Worm (Caenorhabditis elegans) whole organism, late embryonic: Measurements from ENCODE around the gene str-89.

Source experiments
- F13H6.1 ChIP-seq: sonication (generic microtip); optimal IDR thresholded peaks from 2 replicates; lab custom pipeline; 2016; ENCODE audit warnings: missing genetic modification characterization, missing compliant biosample characterization
- K09A11.1 ChIP-seq: sonication (generic microtip); optimal IDR thresholded peaks from 2 replicates; lab custom pipeline; 2017; ENCODE audit warnings: antibody characterized with exemption, mild to moderate bottlenecking, missing genetic modification characterization, missing compliant biosample characterization; ENCODE audit not compliant: insufficient read depth
- Y22D7AL.16 ChIP-seq: sonication (generic microtip); optimal IDR thresholded peaks from 2 replicates; lab custom pipeline; 2016; ENCODE audit warnings: missing genetic modification characterization, missing compliant biosample characterization
- ama-1 ChIP-seq: fragments of 150-350 bp; optimal IDR thresholded peaks from 2 replicates; lab custom pipeline; 2014
- ceh-14 ChIP-seq: sonication (generic microtip); optimal IDR thresholded peaks from 2 replicates; lab custom pipeline; 2016; ENCODE audit warnings: missing genotype, missing genetic modification characterization, missing compliant biosample characterization
- ceh-2 ChIP-seq: sonication (generic microtip); optimal IDR thresholded peaks from 2 replicates; lab custom pipeline; 2016; ENCODE audit warnings: missing genotype, missing genetic modification characterization, missing compliant biosample characterization
- ceh-22 ChIP-seq: sonication (generic microtip); optimal IDR thresholded peaks from 2 replicates; lab custom pipeline; 2017; ENCODE audit warnings: missing biosample characterization, missing genetic modification characterization
- ceh-31 ChIP-seq: sonication (generic microtip); optimal IDR thresholded peaks from 2 replicates; lab custom pipeline; 2016; ENCODE audit warnings: missing genetic modification characterization, missing compliant biosample characterization
- ceh-6 ChIP-seq: fragments of 200-800 bp; sonication (Bioruptor generic); optimal IDR thresholded peaks from 2 replicates; lab custom pipeline; 2018; ENCODE audit warnings: mild to moderate bottlenecking, missing genetic modification characterization, missing compliant biosample characterization
- ceh-9 ChIP-seq: sonication (generic microtip); optimal IDR thresholded peaks from 2 replicates; lab custom pipeline; 2016; ENCODE audit warnings: mild to moderate bottlenecking, missing genetic modification characterization, inconsistent platforms, missing compliant biosample characterization
- dve-1 ChIP-seq: sonication (generic microtip); optimal IDR thresholded peaks from 2 replicates; lab custom pipeline; 2017; ENCODE audit warnings: antibody characterized with exemption, mild to moderate bottlenecking, missing genetic modification characterization, missing compliant biosample characterization
- elt-2 ChIP-seq: sonication (generic microtip); optimal IDR thresholded peaks from 2 replicates; lab custom pipeline; 2016; ENCODE audit warnings: missing genetic modification reagents, missing genetic modification characterization, missing compliant biosample characterization
- elt-4 ChIP-seq: sonication (generic microtip); optimal IDR thresholded peaks from 2 replicates; lab custom pipeline; 2016; ENCODE audit warnings: missing genetic modification characterization, missing compliant biosample characterization
- eyg-1 ChIP-seq: sonication (generic microtip); optimal IDR thresholded peaks from 2 replicates; lab custom pipeline; 2016; ENCODE audit warnings: missing genotype, missing genetic modification characterization, missing compliant biosample characterization
- fax-1 ChIP-seq: sonication (generic microtip); optimal IDR thresholded peaks from 2 replicates; lab custom pipeline; 2016; ENCODE audit warnings: missing genotype, missing genetic modification characterization, missing compliant biosample characterization
- gmeb-2 ChIP-seq: sonication (generic microtip); optimal IDR thresholded peaks from 2 replicates; lab custom pipeline; 2016; ENCODE audit warnings: missing genetic modification characterization, inconsistent platforms, missing compliant biosample characterization
- hlh-13 ChIP-seq: fragments of 200-800 bp; sonication (Bioruptor generic); optimal IDR thresholded peaks from 2 replicates; lab custom pipeline; 2018; ENCODE audit warnings: mild to moderate bottlenecking, missing genetic modification characterization, missing compliant biosample characterization
- hlh-15 ChIP-seq: sonication (generic microtip); optimal IDR thresholded peaks from 2 replicates; lab custom pipeline; 2016; ENCODE audit warnings: missing genetic modification characterization, missing compliant biosample characterization
- hlh-30 ChIP-seq: sonication (generic microtip); optimal IDR thresholded peaks from 2 replicates; lab custom pipeline; 2017; ENCODE audit warnings: antibody characterized with exemption, missing genetic modification characterization, missing compliant biosample characterization; ENCODE audit not compliant: insufficient read depth
- hlh-6 ChIP-seq: sonication (generic microtip); optimal IDR thresholded peaks from 2 replicates; lab custom pipeline; 2016; ENCODE audit warnings: missing genotype, missing genetic modification characterization, missing compliant biosample characterization
- lim-6 ChIP-seq: sonication (generic microtip); optimal IDR thresholded peaks from 2 replicates; lab custom pipeline; 2016; ENCODE audit warnings: missing genetic modification characterization, missing compliant biosample characterization
- lin-11 ChIP-seq: fragments of 200-800 bp; sonication (Bioruptor generic); optimal IDR thresholded peaks from 2 replicates; lab custom pipeline; 2018; ENCODE audit warnings: mild to moderate bottlenecking, missing genetic modification characterization, missing compliant biosample characterization
- madf-2 ChIP-seq: sonication (generic microtip); optimal IDR thresholded peaks from 2 replicates; lab custom pipeline; 2017; ENCODE audit warnings: missing genetic modification characterization, missing compliant biosample characterization
- mec-3 ChIP-seq: sonication (generic microtip); optimal IDR thresholded peaks from 2 replicates; lab custom pipeline; 2016; ENCODE audit warnings: borderline replicate concordance, missing genetic modification characterization, missing compliant biosample characterization
- nfya-1 ChIP-seq: sonication (generic microtip); optimal IDR thresholded peaks from 2 replicates; lab custom pipeline; 2017; ENCODE audit warnings: missing genetic modification characterization, mild to moderate bottlenecking, missing compliant biosample characterization, antibody characterized with exemption, moderate library complexity
- nhr-11 ChIP-seq: fragments of 150-350 bp; optimal IDR thresholded peaks from 2 replicates; lab custom pipeline; 2014; ENCODE audit warnings: missing biosample characterization, missing genetic modification characterization
- npax-4 ChIP-seq: sonication (generic microtip); optimal IDR thresholded peaks from 2 replicates; lab custom pipeline; 2016; ENCODE audit warnings: missing genetic modification characterization, missing compliant biosample characterization
- pag-3 ChIP-seq: sonication (generic microtip); optimal IDR thresholded peaks from 2 replicates; lab custom pipeline; 2016; ENCODE audit warnings: missing compliant biosample characterization, missing genetic modification characterization, borderline replicate concordance
- pat-9 ChIP-seq: fragments of 200-800 bp; sonication (Bioruptor generic); optimal IDR thresholded peaks from 2 replicates; lab custom pipeline; 2018; ENCODE audit warnings: mild to moderate bottlenecking, missing genetic modification characterization, moderate library complexity, missing compliant biosample characterization
- pax-1 ChIP-seq: fragments of 150-350 bp; optimal IDR thresholded peaks from 2 replicates; lab custom pipeline; 2014; ENCODE audit warnings: missing biosample characterization, missing genetic modification characterization
- pha-4 ChIP-seq: fragments of 150-350 bp; optimal IDR thresholded peaks from 2 replicates; lab custom pipeline; 2018; ENCODE audit warnings: missing biosample characterization, missing genetic modification reagents, missing genetic modification characterization
- pros-1 ChIP-seq: fragments of 150-350 bp; optimal IDR thresholded peaks from 2 replicates; lab custom pipeline; 2014; ENCODE audit warnings: missing biosample characterization, missing genetic modification reagents, missing genetic modification characterization
- ref-2 ChIP-seq: sonication (generic microtip); optimal IDR thresholded peaks from 2 replicates; lab custom pipeline; 2016; ENCODE audit warnings: missing genetic modification characterization, missing compliant biosample characterization
- sox-4 ChIP-seq: sonication (generic microtip); optimal IDR thresholded peaks from 2 replicates; lab custom pipeline; 2017; ENCODE audit warnings: mild to moderate bottlenecking, missing genetic modification characterization, inconsistent platforms, missing compliant biosample characterization
- tbx-2 ChIP-seq: sonication (generic microtip); optimal IDR thresholded peaks from 2 replicates; lab custom pipeline; 2016; ENCODE audit warnings: missing genetic modification characterization, missing compliant biosample characterization
- ttx-3 ChIP-seq: sonication (generic microtip); optimal IDR thresholded peaks from 2 replicates; lab custom pipeline; 2016; ENCODE audit warnings: missing genetic modification reagents, missing genetic modification characterization, missing compliant biosample characterization
- unc-55 ChIP-seq: sonication (generic microtip); optimal IDR thresholded peaks from 2 replicates; lab custom pipeline; 2017; ENCODE audit warnings: missing biosample characterization, missing genetic modification reagents, missing genetic modification characterization
- ztf-16 ChIP-seq: sonication (generic microtip); optimal IDR thresholded peaks from 2 replicates; lab custom pipeline; 2017; ENCODE audit warnings: missing genetic modification characterization, missing compliant biosample characterization

The str-89 gene

ce11 chrV:17659228-17659627 is 9.4 kb upstream of the str-89 start, which contains the start of gene fbxa-108:
TSS of gene fbxa-108 (minus strand) at chrV:17659385.
- TF ChIP-seq hlh-30, result no peak
- peak; percentile 92 for TF ChIP-seq elt-2 (tag; lab: Kevin White, UChicago)

DNA sequence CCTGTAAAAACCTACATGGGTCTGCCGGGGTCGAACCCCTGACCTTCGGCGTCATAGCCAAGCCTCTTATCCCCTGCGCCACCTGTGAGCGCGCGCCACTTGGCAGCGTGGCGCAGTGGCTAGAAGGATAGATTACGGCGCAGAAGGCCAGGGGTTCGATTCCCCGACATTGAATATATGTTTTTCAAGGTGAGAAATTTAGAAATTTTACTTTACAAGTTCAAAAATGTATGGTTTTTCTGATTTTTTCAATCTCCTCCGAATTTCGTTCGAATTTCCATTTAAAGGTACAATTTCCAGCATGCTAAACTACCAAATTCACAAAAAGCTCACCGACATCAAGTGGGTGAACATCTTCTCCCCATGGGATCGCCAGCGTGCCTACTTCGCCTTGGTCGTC is 8.6 kb upstream of the str-89 start, which contains the start of gene dgat-2:
Gene dgat-2, plus strand, starts transcription at position 301 of the 400 bp plus-strand sequence.
- TF ChIP-seq ceh-6 (no peak), Y22D7AL.16 (tag; lab: Kevin White, UChicago) (no peak), lin-11 (tag; lab: Kevin White, UChicago) (no peak), gmeb-2 (no peak), madf-2 (tag; lab: Kevin White, UChicago) (no peak), pat-9 (tag; lab: Kevin White, UChicago) (no peak), ceh-2 (tag; lab: Kevin White, UChicago) (no peak), F13H6.1 (tag; lab: Kevin White, UChicago) (no peak), pax-1 (tag; lab: Kevin White, UChicago) (no peak), pag-3 (tag; lab: Kevin White, UChicago) (no peak), ama-1 (lab: Kevin White, UChicago) (no peak), pha-4 (tag; lab: Kevin White, UChicago) (no peak), nhr-11 (no peak), ttx-3 (tag; lab: Kevin White, UChicago) (no peak), tbx-2 (tag; lab: Kevin White, UChicago) (no peak)
- TF ChIP-seq, all 69 proteins: peak for 0

DNA sequence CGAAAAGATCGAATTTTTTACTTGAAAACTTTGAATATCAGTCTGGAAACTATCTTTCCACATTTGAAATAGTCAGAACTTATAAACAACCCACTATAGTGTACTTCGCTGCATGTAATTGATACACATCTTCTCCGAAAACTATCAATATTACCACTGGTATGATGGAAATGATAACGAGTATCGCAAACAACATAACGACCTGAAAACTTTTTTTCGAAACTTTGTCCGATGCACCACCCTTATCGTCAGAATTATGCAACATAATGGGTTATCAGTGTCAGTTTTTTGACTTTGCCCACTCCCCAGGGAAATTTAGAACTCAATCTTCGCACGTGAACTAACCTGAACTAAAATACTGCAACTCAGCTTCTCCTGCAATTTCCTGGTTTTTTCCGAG is 6.4 kb upstream of the str-89 start:
- TF ChIP-seq Y22D7AL.16 (tag; lab: Kevin White, UChicago) (no peak), elt-2 (tag; lab: Kevin White, UChicago) (peak; percentile 90), eyg-1 (tag; lab: Kevin White, UChicago) (no peak), ceh-31 (tag; lab: Kevin White, UChicago) (no peak), nhr-11 (no peak)

DNA sequence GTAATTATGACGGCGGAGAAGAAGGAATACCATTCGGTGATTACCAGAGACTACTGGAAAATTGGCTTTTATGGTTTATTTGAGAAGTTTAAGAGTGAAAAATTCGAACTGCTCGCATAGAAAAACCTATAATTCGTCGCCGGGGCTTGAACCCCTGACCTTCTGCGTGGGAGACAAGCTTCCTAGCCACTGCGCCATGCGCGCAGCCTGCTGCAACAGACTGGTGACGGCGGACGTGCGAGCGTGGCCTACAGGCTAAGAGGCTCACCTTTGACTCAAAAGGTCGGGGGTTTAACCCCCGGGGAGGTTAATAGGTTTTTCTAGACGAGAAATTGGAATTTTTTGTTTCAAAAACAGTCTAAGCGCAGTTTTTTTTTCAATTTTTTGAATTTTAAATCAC is 4.3 kb upstream of the str-89 start:
- TF ChIP-seq pax-1 (tag; lab: Kevin White, UChicago) (no peak), hlh-30 (no peak), hlh-13 (GFP tag; lab: Kevin White, UChicago) (no peak), ceh-22 (tag; lab: Kevin White, UChicago) (no peak), ztf-16 (no peak), unc-55 (GFP tag; lab: Kevin White, UChicago) (no peak), K09A11.1 (tag; lab: Kevin White, UChicago) (no peak), pat-9 (tag; lab: Kevin White, UChicago) (no peak), nfya-1 (tag; lab: Kevin White, UChicago) (no peak), hlh-15 (tag; lab: Kevin White, UChicago) (no peak), dve-1 (tag; lab: Kevin White, UChicago) (no peak), fax-1 (no peak), ceh-14 (tag; lab: Kevin White, UChicago) (no peak)

DNA sequence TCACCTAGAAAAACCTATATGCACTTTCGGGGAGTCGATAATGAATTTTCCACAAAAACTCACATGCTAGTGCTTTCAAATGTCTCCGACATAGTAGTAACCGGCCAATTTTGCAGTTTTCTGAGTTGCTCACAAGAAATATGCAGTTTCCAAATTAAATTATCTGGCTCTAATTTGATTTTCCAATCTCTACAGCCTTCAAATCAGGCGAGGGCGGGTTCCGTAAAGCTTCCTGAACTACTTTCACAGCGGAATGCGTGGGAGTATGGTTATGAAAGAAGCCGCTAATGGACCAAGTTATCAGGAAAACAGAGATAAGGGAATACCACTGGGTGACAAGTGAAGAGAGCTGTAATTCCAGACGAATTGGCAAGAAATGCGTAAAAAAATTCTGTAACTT is 2.7 kb upstream of the str-89 start, which contains the start of gene F59A1.11:
Gene F59A1.11, minus strand, starts transcription at position 101 of the 400 bp plus-strand sequence.
- TF ChIP-seq sox-4 (tag; lab: Kevin White, UChicago) (no peak), elt-4 (no peak), hlh-6 (tag; lab: Kevin White, UChicago) (no peak), dve-1 (tag; lab: Kevin White, UChicago) (no peak), pat-9 (tag; lab: Kevin White, UChicago) (no peak), pros-1 (tag; lab: Kevin White, UChicago) (no peak), mec-3 (no peak), npax-4 (no peak), ceh-2 (tag; lab: Kevin White, UChicago) (no peak), ceh-22 (tag; lab: Kevin White, UChicago) (no peak), ref-2 (tag; lab: Kevin White, UChicago) (no peak), ceh-9 (no peak), lim-6 (tag; lab: Kevin White, UChicago) (no peak)
